Fruit fly (Drosophila melanogaster) whole organism, embryonic: Measurements from ENCODE around the gene Mic26-27.

Experiments
- Adf1 ChIP-seq: fragments of 200-800 bp; sonication (Bioruptor generic); IDR thresholded peaks from 2 replicates; pipeline ENCODE4 v1.3.6; 2022; ENCODE audit warnings: missing biosample characterization, missing genetic modification characterization
- CG12769 ChIP-seq: fragments of 200-800 bp; sonication (Bioruptor generic); optimal IDR thresholded peaks from 2 replicates; lab custom pipeline; 2019; ENCODE audit warnings: missing biosample characterization, mild to moderate bottlenecking, missing genetic modification characterization, moderate library complexity
- CG13894 ChIP-seq: fragments of 200-800 bp; sonication (Bioruptor generic); optimal IDR thresholded peaks from 3 replicates; lab custom pipeline; 2018; ENCODE audit warnings: missing biosample characterization, mild to moderate bottlenecking, missing genetic modification characterization, moderate library complexity
- CG14965 ChIP-seq: fragments of 200-800 bp; sonication (Bioruptor generic); optimal IDR thresholded peaks from 2 replicates; lab custom pipeline; 2016; ENCODE audit warnings: missing biosample characterization, missing genetic modification characterization, borderline replicate concordance
- CG15011 ChIP-seq: fragments of 200-800 bp; sonication (Bioruptor generic); optimal IDR thresholded peaks from 3 replicates; lab custom pipeline; 2018; ENCODE audit warnings: missing biosample characterization, mild to moderate bottlenecking, missing genetic modification characterization
- CG15601 ChIP-seq: fragments of 200-800 bp; sonication (Bioruptor generic); optimal IDR thresholded peaks from 3 replicates; lab custom pipeline; 2019; ENCODE audit warnings: missing biosample characterization, mild to moderate bottlenecking, missing genetic modification characterization, moderate library complexity
- CG16813 ChIP-seq: fragments of 200-800 bp; sonication (Bioruptor generic); IDR thresholded peaks from 3 replicates; pipeline ENCODE4 v1.3.6; 2022; ENCODE audit warnings: missing biosample characterization, missing genetic modification characterization; ENCODE audit not compliant: partially characterized antibody
- CG17385 ChIP-seq: fragments of 200-800 bp; sonication (Bioruptor generic); optimal IDR thresholded peaks from 3 replicates; lab custom pipeline; 2018; ENCODE audit warnings: missing biosample characterization, mild to moderate bottlenecking, missing genetic modification characterization
- CG31365 ChIP-seq: fragments of 200-800 bp; sonication (Bioruptor generic); optimal IDR thresholded peaks from 2 replicates; lab custom pipeline; 2018; ENCODE audit warnings: missing biosample characterization, mild to moderate bottlenecking, missing genetic modification characterization
- CG31388 ChIP-seq: fragments of 200-800 bp; sonication (Bioruptor generic); optimal IDR thresholded peaks from 2 replicates; lab custom pipeline; 2016; ENCODE audit warnings: missing biosample characterization, missing genetic modification characterization
- CG32532 ChIP-seq: fragments of 200-800 bp; sonication (Bioruptor generic); IDR thresholded peaks from 2 replicates; pipeline ENCODE4 v1.3.6; 2022; ENCODE audit warnings: missing biosample characterization, missing genetic modification characterization
- CG3281 ChIP-seq: fragments of 200-800 bp; sonication (Bioruptor generic); optimal IDR thresholded peaks from 3 replicates; lab custom pipeline; 2017; ENCODE audit warnings: missing biosample characterization, mild to moderate bottlenecking, missing genetic modification characterization
- CG42726 ChIP-seq: fragments of 200-800 bp; sonication (Bioruptor generic); IDR thresholded peaks from 2 replicates; pipeline ENCODE4 v1.3.6; 2022; ENCODE audit warnings: missing biosample characterization, missing genetic modification characterization; ENCODE audit not compliant: partially characterized antibody
- CG6854 ChIP-seq: fragments of 200-800 bp; sonication (Bioruptor generic); optimal IDR thresholded peaks from 3 replicates; lab custom pipeline; 2017; ENCODE audit warnings: missing biosample characterization, mild to moderate bottlenecking, missing genetic modification characterization
- CG8359 ChIP-seq: fragments of 200-800 bp; sonication (Bioruptor generic); optimal IDR thresholded peaks from 2 replicates; lab custom pipeline; 2017; ENCODE audit warnings: missing biosample characterization, mild to moderate bottlenecking, missing genetic modification characterization, borderline replicate concordance
- CG8388 ChIP-seq: fragments of 200-800 bp; sonication (Bioruptor generic); optimal IDR thresholded peaks from 2 replicates; lab custom pipeline; 2019; ENCODE audit warnings: missing biosample characterization, mild to moderate bottlenecking, missing genetic modification characterization, moderate library complexity
- Dref ChIP-seq: fragments of 200-800 bp; sonication (Bioruptor generic); IDR thresholded peaks from 2 replicates; pipeline ENCODE4 v1.3.6; 2022; ENCODE audit warnings: missing biosample characterization, missing genetic modification characterization
- Fer2 ChIP-seq: fragments of 200-800 bp; sonication (Bioruptor generic); optimal IDR thresholded peaks from 2 replicates; lab custom pipeline; 2018; ENCODE audit warnings: missing biosample characterization, mild to moderate bottlenecking, missing genetic modification characterization, moderate library complexity
- Gug ChIP-seq: fragments of 200-800 bp; sonication (Bioruptor generic); IDR thresholded peaks from 4 replicates; pipeline ENCODE4 v1.3.6; 2022; ENCODE audit warnings: missing biosample characterization, missing genetic modification characterization
- H15 ChIP-seq: fragments of 200-800 bp; sonication (Bioruptor generic); IDR thresholded peaks from 3 replicates; pipeline ENCODE4 v1.3.6; 2022; ENCODE audit warnings: missing biosample characterization, missing genetic modification characterization
- HmgD ChIP-seq: fragments of 200-800 bp; sonication (Bioruptor generic); optimal IDR thresholded peaks from 3 replicates; lab custom pipeline; 2016; ENCODE audit warnings: missing biosample characterization, missing genetic modification characterization
- Hmr ChIP-seq: fragments of 200-800 bp; sonication (Bioruptor generic); optimal IDR thresholded peaks from 3 replicates; lab custom pipeline; 2017; ENCODE audit warnings: mild to moderate bottlenecking, missing biosample characterization, missing genetic modification reagents, missing genetic modification characterization
- Hr51 ChIP-seq, 2 experiments: fragments of 200-800 bp; sonication (Bioruptor generic); optimal IDR thresholded peaks; 2 replicates in 1 of 2; 3 replicates in 1 of 2; lab custom pipeline; 2016 to 2018; ENCODE audit warnings: missing biosample characterization in 2 of 2, missing genetic modification characterization in 2 of 2, mild to moderate bottlenecking in 1 of 2, moderate library complexity in 1 of 2
- Hr78 ChIP-seq, 2 experiments: fragments of 200-800 bp in 1 of 2; fragments of >200 bp in 1 of 2; sonication (Bioruptor generic) in 1 of 2; optimal IDR thresholded peaks; 2 replicates each; lab custom pipeline; 2017 to 2019; ENCODE audit warnings: missing biosample characterization in 2 of 2, missing genetic modification characterization in 2 of 2, mild to moderate bottlenecking in 1 of 2, moderate library complexity in 1 of 2
- NC2α ChIP-seq: fragments of 200-800 bp; sonication (Bioruptor generic); optimal IDR thresholded peaks from 2 replicates; lab custom pipeline; 2016; ENCODE audit warnings: missing biosample characterization, missing genetic modification characterization
- NK7.1 ChIP-seq: fragments of 200-800 bp; sonication (Bioruptor generic); optimal IDR thresholded peaks from 3 replicates; lab custom pipeline; 2016; ENCODE audit warnings: missing biosample characterization, missing genetic modification characterization
- Opbp ChIP-seq: fragments of 200-800 bp; sonication (Bioruptor generic); IDR thresholded peaks from 3 replicates; pipeline ENCODE4 v1.3.6; 2022; ENCODE audit warnings: missing biosample characterization, missing genetic modification characterization; ENCODE audit not compliant: partially characterized antibody
- Ravus ChIP-seq: fragments of 200-800 bp; sonication (Bioruptor generic); IDR thresholded peaks from 2 replicates; pipeline ENCODE4 v1.3.6; 2022; ENCODE audit warnings: missing biosample characterization, missing genetic modification characterization
- Taf1 ChIP-seq: fragments of 200-800 bp; sonication (Bioruptor generic); IDR thresholded peaks from 2 replicates; pipeline ENCODE4 v1.3.6; 2022; ENCODE audit warnings: missing biosample characterization, missing genetic modification characterization
- br ChIP-seq: fragments of >200 bp; optimal IDR thresholded peaks from 2 replicates; lab custom pipeline; 2017
- cad ChIP-seq: fragments of >200 bp; optimal IDR thresholded peaks from 2 replicates; lab custom pipeline; 2017; ENCODE audit warnings: missing biosample characterization, missing genetic modification characterization
- ci ChIP-seq: fragments of 200-800 bp; sonication (Bioruptor generic); IDR thresholded peaks from 3 replicates; pipeline ENCODE4 v1.3.6; 2022; ENCODE audit warnings: missing biosample characterization, missing genetic modification characterization
- crc ChIP-seq: fragments of 200-800 bp; sonication (Bioruptor generic); optimal IDR thresholded peaks from 2 replicates; lab custom pipeline; 2016; ENCODE audit warnings: missing biosample characterization, missing genetic modification characterization
- dm ChIP-seq: fragments of 200-800 bp; sonication (Bioruptor generic); optimal IDR thresholded peaks from 3 replicates; lab custom pipeline; 2016; ENCODE audit warnings: missing biosample characterization, missing genetic modification characterization
- gcm ChIP-seq: fragments of 200-800 bp; sonication (Bioruptor generic); optimal IDR thresholded peaks from 2 replicates; lab custom pipeline; 2019; ENCODE audit warnings: missing biosample characterization, mild to moderate bottlenecking, missing genetic modification characterization, moderate library complexity
- h ChIP-seq: fragments of >200 bp; optimal IDR thresholded peaks from 2 replicates; lab custom pipeline; 2017
- lab ChIP-seq: fragments of 200-800 bp; sonication (Bioruptor generic); optimal IDR thresholded peaks from 3 replicates; lab custom pipeline; 2017; ENCODE audit warnings: missing biosample characterization, missing genetic modification characterization, mild to moderate bottlenecking, moderate library complexity, missing genetic modification reagents
- otp ChIP-seq: fragments of 200-800 bp; sonication (Bioruptor generic); IDR thresholded peaks from 3 replicates; pipeline ENCODE4, ENCODE4 v1.3.6; 2022; ENCODE audit warnings: missing biosample characterization, missing genetic modification characterization
- pum ChIP-seq: fragments of 200-800 bp; sonication (Bioruptor generic); optimal IDR thresholded peaks from 2 replicates; lab custom pipeline; 2016; ENCODE audit warnings: missing biosample characterization, missing genetic modification characterization
- ranshi ChIP-seq: fragments of 200-800 bp; sonication (Bioruptor generic); IDR thresholded peaks from 2 replicates; pipeline ENCODE4 v1.3.6; 2022; ENCODE audit warnings: missing biosample characterization, missing genetic modification characterization
- sc ChIP-seq, 3 experiments: fragments of >200 bp in 2 of 3; fragments of 200-800 bp in 1 of 3; sonication (Bioruptor generic) in 1 of 3; optimal IDR thresholded peaks; 2 replicates in 2 of 3; 3 replicates in 1 of 3; lab custom pipeline; 2017; ENCODE audit warnings: mild to moderate bottlenecking in 1 of 3, missing biosample characterization in 1 of 3, missing genetic modification characterization in 1 of 3, missing genetic modification reagents in 1 of 3
- sens ChIP-seq: fragments of 200-800 bp; sonication (Bioruptor generic); peaks from one replicate; lab custom pipeline; 2016; ENCODE audit warnings: missing biosample characterization, missing genetic modification characterization
- tio ChIP-seq: fragments of 200-800 bp; sonication (Bioruptor generic); optimal IDR thresholded peaks from 2 replicates; lab custom pipeline; 2017; ENCODE audit warnings: missing biosample characterization, missing genetic modification characterization, inconsistent platforms
- unpg ChIP-seq: fragments of 200-800 bp; sonication (Bioruptor generic); optimal IDR thresholded peaks from 3 replicates; lab custom pipeline; 2018; ENCODE audit warnings: missing biosample characterization, mild to moderate bottlenecking, missing genetic modification characterization, moderate library complexity
- vfl ChIP-seq: fragments of 200-800 bp; sonication (Bioruptor generic); optimal IDR thresholded peaks from 2 replicates; lab custom pipeline; 2016; ENCODE audit warnings: missing biosample characterization, missing genetic modification characterization

Gene Mic26-27

DNA sequence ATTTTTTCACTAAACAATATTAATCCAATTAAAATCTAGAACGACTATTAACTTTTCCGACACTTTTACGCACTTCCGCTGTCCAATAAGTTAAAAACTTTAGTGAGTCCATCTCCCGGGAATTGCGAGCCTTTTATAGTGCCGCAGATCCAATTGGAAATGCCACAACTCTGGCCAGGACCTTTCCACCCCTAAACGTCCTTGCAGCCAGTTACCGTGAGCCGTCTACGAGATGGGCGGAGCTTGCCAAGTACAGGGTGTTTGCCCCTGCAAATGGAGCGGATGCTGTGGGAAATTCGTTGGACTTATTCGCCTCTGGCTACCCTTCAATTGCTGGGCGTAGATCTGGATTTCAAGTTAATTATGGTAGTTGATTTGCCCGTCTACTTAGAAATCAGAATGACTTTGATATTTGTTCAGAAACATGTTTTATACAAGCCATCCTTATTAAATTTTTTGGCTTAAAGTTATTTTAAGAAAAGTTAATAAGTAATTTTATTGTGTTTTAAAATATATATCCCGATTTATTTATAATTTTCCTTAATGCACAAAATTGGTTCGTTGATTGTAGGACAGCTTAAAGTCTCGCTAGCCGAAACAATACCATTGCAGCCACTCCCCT is 4.7 kb upstream of the Mic26-27 start, which contains the start of gene Fer2 (continued):
- no peak for TF ChIP-seq h (lab: Kevin White, UChicago)
- no peak for TF ChIP-seq unpg
- TF ChIP-seq sc (optimal IDR thresholded peaks at IDR 0.05; lab: Kevin White, UChicago), result no peak
- no peak for TF ChIP-seq sc (GFP tag; optimal IDR thresholded peaks at IDR 0.05; lab: Kevin White, UChicago)
- no peak for TF ChIP-seq Opbp
- no peak for TF ChIP-seq dm (GFP tag; lab: Kevin White, UChicago)
- no peak for TF ChIP-seq pum (GFP tag; lab: Kevin White, UChicago)
- TF ChIP-seq Hr78 (GFP tag; optimal IDR thresholded peaks at IDR 0.05; lab: Kevin White, UChicago), result no peak
- TF ChIP-seq NC2α (GFP tag; lab: Kevin White, UChicago), result no peak
- no peak for TF ChIP-seq ranshi (GFP tag; lab: Robert Waterston, UW)
- no peak for TF ChIP-seq NK7.1 (GFP tag; lab: Kevin White, UChicago)
- TF ChIP-seq Gug, result 0 out of 4 replicates have a peak, but pooled peaks have one; percentile 2
- TF ChIP-seq CG42726, result no peak
- TF ChIP-seq HmgD (GFP tag; lab: Kevin White, UChicago), result no peak
- no peak for TF ChIP-seq Ravus (GFP tag; lab: Robert Waterston, UW)
- no peak for TF ChIP-seq gcm (GFP tag; lab: Kevin White, UChicago)
- no peak for TF ChIP-seq CG15601
- no peak for TF ChIP-seq CG13894 (tag; lab: Kevin White, UChicago)
- TF ChIP-seq CG31388, result no peak
- TF ChIP-seq CG16813 (GFP tag; lab: Robert Waterston, UW), result no peak
- peak; percentile 21 for TF ChIP-seq CG3281 (GFP tag; lab: Kevin White, UChicago)
- TF ChIP-seq CG17385 (GFP tag; lab: Kevin White, UChicago), result no peak
- TF ChIP-seq Dref, result no peak
- no peak for TF ChIP-seq ci (GFP tag; lab: Robert Waterston, UW)
- TF ChIP-seq sens (GFP tag; lab: Kevin White, UChicago), result peak; percentile 74
- TF ChIP-seq vfl, result no peak
- no peak for TF ChIP-seq otp (GFP tag; lab: Robert Waterston, UW)
- TF ChIP-seq tio (GFP tag; lab: Kevin White, UChicago), result no peak
- no peak for TF ChIP-seq crc
- no peak for TF ChIP-seq CG14965 (GFP tag; lab: Kevin White, UChicago)
- TF ChIP-seq Hmr (GFP tag; lab: Kevin White, UChicago), result no peak
- no peak for TF ChIP-seq H15 (GFP tag; lab: Robert Waterston, UW)
- no peak for TF ChIP-seq cad (GFP tag; lab: Kevin White, UChicago)
- TF ChIP-seq CG32532 (GFP tag; lab: Robert Waterston, UW), result no peak
- TF ChIP-seq CG31365, result no peak
- peak; percentile 38 for TF ChIP-seq Fer2
- no peak for TF ChIP-seq CG6854 (GFP tag; lab: Kevin White, UChicago)
- TF ChIP-seq br, result no peak
- no peak for TF ChIP-seq CG12769
- no peak for TF ChIP-seq CG15011 (GFP tag; lab: Kevin White, UChicago)
- no peak for TF ChIP-seq CG8388 (GFP tag; lab: Kevin White, UChicago)
- TF ChIP-seq CG8359 (GFP tag; lab: Kevin White, UChicago), result no peak
- TF ChIP-seq Adf1 (GFP tag; lab: Robert Waterston, UW), result no peak
- no peak for TF ChIP-seq Hr51 (GFP tag; optimal IDR thresholded peaks at IDR 0.05; lab: Kevin White, UChicago)
- peak; percentile 52 for TF ChIP-seq lab (GFP tag; lab: Kevin White, UChicago)
- no peak for TF ChIP-seq Taf1 (GFP tag; lab: Robert Waterston, UW)
- TF ChIP-seq, all 482 proteins: peak for 42
